Fruit fly (Drosophila melanogaster) whole organism, prepupa: Measurements from ENCODE around the gene CG9917.

Source experiments
- CG10631 ChIP-seq: fragments of 200-800 bp; sonication (Bioruptor generic); optimal IDR thresholded peaks from 2 replicates; lab custom pipeline; 2016; ENCODE audit warnings: missing biosample characterization, missing genetic modification characterization
- CG11294 ChIP-seq: fragments of 200-800 bp; sonication (Bioruptor generic); IDR thresholded peaks from 2 replicates; pipeline ENCODE4 v1.3.6; 2022; ENCODE audit warnings: missing biosample characterization, missing genetic modification characterization
- CG11762 ChIP-seq: fragments of 200-800 bp; sonication (Bioruptor generic); optimal IDR thresholded peaks from 3 replicates; lab custom pipeline; 2016; ENCODE audit warnings: missing biosample characterization, missing genetic modification characterization; ENCODE audit not compliant: insufficient read depth
- CG1621 ChIP-seq: fragments of 200-800 bp; sonication (Bioruptor generic); optimal IDR thresholded peaks from 3 replicates; lab custom pipeline; 2018; ENCODE audit warnings: missing biosample characterization, mild to moderate bottlenecking, missing genetic modification characterization
- CG3032 ChIP-seq: fragments of 200-800 bp; optimal IDR thresholded peaks from 2 replicates; lab custom pipeline; 2019; ENCODE audit warnings: missing biosample characterization, mild to moderate bottlenecking, missing genetic modification characterization, moderate library complexity
- CG31627 ChIP-seq: fragments of 200-800 bp; sonication (Bioruptor generic); optimal IDR thresholded peaks from 3 replicates; lab custom pipeline; 2016; ENCODE audit warnings: missing biosample characterization, missing genetic modification characterization
- CG32006 ChIP-seq: fragments of 200-800 bp; sonication (Bioruptor generic); optimal IDR thresholded peaks from 3 replicates; lab custom pipeline; 2017; ENCODE audit warnings: missing biosample characterization, mild to moderate bottlenecking, missing genetic modification characterization
- CG3919 ChIP-seq: fragments of 200-800 bp; sonication (Bioruptor generic); optimal IDR thresholded peaks from 3 replicates; lab custom pipeline; 2016; ENCODE audit warnings: missing biosample characterization, missing genetic modification characterization
- CG4318 ChIP-seq: fragments of 200-800 bp; sonication (Bioruptor generic); optimal IDR thresholded peaks from 3 replicates; lab custom pipeline; 2017; ENCODE audit warnings: missing biosample characterization, mild to moderate bottlenecking, missing genetic modification characterization
- CG6163 ChIP-seq: fragments of 200-800 bp; sonication (Bioruptor generic); IDR thresholded peaks from 3 replicates; pipeline ENCODE4 v1.3.6; 2022; ENCODE audit warnings: missing biosample characterization, missing genetic modification characterization
- CG6276 ChIP-seq: fragments of 200-800 bp; sonication (Bioruptor generic); optimal IDR thresholded peaks from 2 replicates; lab custom pipeline; 2017; ENCODE audit warnings: missing biosample characterization, mild to moderate bottlenecking, missing genetic modification characterization
- CG6792 ChIP-seq: fragments of 200-800 bp; sonication (Bioruptor generic); optimal IDR thresholded peaks from 3 replicates; lab custom pipeline; 2016; ENCODE audit warnings: missing biosample characterization, missing genetic modification characterization
- CG6808 ChIP-seq: fragments of 200-800 bp; sonication (Bioruptor generic); optimal IDR thresholded peaks from 3 replicates; lab custom pipeline; 2017; ENCODE audit warnings: missing biosample characterization, missing genetic modification characterization, mild to moderate bottlenecking, moderate library complexity, missing genetic modification reagents
- CG6854 ChIP-seq: fragments of 200-800 bp; sonication (Bioruptor generic); optimal IDR thresholded peaks from 2 replicates; lab custom pipeline; 2017; ENCODE audit warnings: missing biosample characterization, mild to moderate bottlenecking, missing genetic modification characterization
- CG7368 ChIP-seq: fragments of 200-800 bp; sonication (Bioruptor generic); optimal IDR thresholded peaks from 3 replicates; lab custom pipeline; 2016; ENCODE audit warnings: missing biosample characterization, missing genetic modification characterization
- CG8119 ChIP-seq: fragments of 200-800 bp; sonication (Bioruptor generic); IDR thresholded peaks from 3 replicates; pipeline ENCODE4 v1.3.6; 2022; ENCODE audit warnings: missing biosample characterization, missing genetic modification characterization
- CG8632 ChIP-seq: fragments of 200-800 bp; sonication (Bioruptor generic); optimal IDR thresholded peaks from 3 replicates; lab custom pipeline; 2016; ENCODE audit warnings: missing biosample characterization, missing genetic modification characterization
- CG9139 ChIP-seq: fragments of 200-800 bp; sonication (Bioruptor generic); optimal IDR thresholded peaks from 3 replicates; lab custom pipeline; 2017; ENCODE audit warnings: missing biosample characterization, mild to moderate bottlenecking, missing genetic modification characterization
- Eip78C ChIP-seq: fragments of 200-800 bp; sonication (Bioruptor generic); peaks from one replicate; lab custom pipeline; 2016; ENCODE audit warnings: missing biosample characterization, missing genetic modification characterization
- Eip93F ChIP-seq: fragments of 200-800 bp; sonication (Bioruptor generic); optimal IDR thresholded peaks from 2 replicates; lab custom pipeline; 2016; ENCODE audit warnings: missing biosample characterization, mild to moderate bottlenecking, missing genetic modification characterization
- Ets21C ChIP-seq: fragments of 200-800 bp; sonication (Bioruptor generic); optimal IDR thresholded peaks from 3 replicates; lab custom pipeline; 2016; ENCODE audit warnings: missing biosample characterization, missing genetic modification characterization
- Ets96B ChIP-seq: fragments of 200-800 bp; optimal IDR thresholded peaks from 2 replicates; lab custom pipeline; 2019; ENCODE audit warnings: missing biosample characterization, mild to moderate bottlenecking, missing genetic modification characterization, moderate library complexity
- Hr39 ChIP-seq: fragments of 200-800 bp; sonication (Bioruptor generic); optimal IDR thresholded peaks from 2 replicates; lab custom pipeline; 2016; ENCODE audit warnings: missing biosample characterization, missing genetic modification characterization
- Hr4 ChIP-seq: fragments of 200-800 bp; sonication (Bioruptor generic); optimal IDR thresholded peaks from 3 replicates; lab custom pipeline; 2016; ENCODE audit warnings: missing biosample characterization, missing genetic modification characterization
- Lpt ChIP-seq: fragments of 200-800 bp; sonication (Bioruptor generic); optimal IDR thresholded peaks from 3 replicates; lab custom pipeline; 2016; ENCODE audit warnings: missing biosample characterization, missing genetic modification characterization
- OdsH ChIP-seq: fragments of 200-800 bp; sonication (Bioruptor generic); optimal IDR thresholded peaks from 3 replicates; lab custom pipeline; 2016; ENCODE audit warnings: missing biosample characterization, missing genetic modification characterization
- Smox ChIP-seq: fragments of 200-800 bp; sonication (Bioruptor generic); optimal IDR thresholded peaks from 3 replicates; lab custom pipeline; 2016; ENCODE audit warnings: missing biosample characterization, missing genetic modification characterization
- Sox102F ChIP-seq: fragments of 200-800 bp; sonication (Bioruptor generic); optimal IDR thresholded peaks from 2 replicates; lab custom pipeline; 2016; ENCODE audit warnings: missing biosample characterization, mild to moderate bottlenecking, missing genetic modification characterization
- Sox14 ChIP-seq: fragments of 200-800 bp; sonication (Bioruptor generic); optimal IDR thresholded peaks from 3 replicates; lab custom pipeline; 2016; ENCODE audit warnings: missing biosample characterization, missing genetic modification characterization
- achi ChIP-seq: fragments of 200-800 bp; sonication (Bioruptor generic); optimal IDR thresholded peaks from 3 replicates; lab custom pipeline; 2016; ENCODE audit warnings: missing biosample characterization, missing genetic modification characterization
- cyc ChIP-seq: fragments of 200-800 bp; sonication (Bioruptor generic); optimal IDR thresholded peaks from 3 replicates; lab custom pipeline; 2016; ENCODE audit warnings: missing biosample characterization, missing genetic modification characterization
- dsx ChIP-seq: fragments of 200-800 bp; optimal IDR thresholded peaks from 3 replicates; lab custom pipeline; 2019; ENCODE audit warnings: missing biosample characterization, mild to moderate bottlenecking, missing genetic modification characterization, moderate library complexity; ENCODE audit not compliant: poor library complexity, severe bottlenecking
- eg ChIP-seq: fragments of 200-800 bp; sonication (Bioruptor generic); IDR thresholded peaks from 3 replicates; pipeline ENCODE4 v1.3.6; 2022; ENCODE audit warnings: missing biosample characterization, missing genetic modification characterization
- fd85E ChIP-seq: fragments of 200-800 bp; sonication (Bioruptor generic); optimal IDR thresholded peaks from 3 replicates; lab custom pipeline; 2016; ENCODE audit warnings: missing biosample characterization, missing genetic modification characterization
- lz ChIP-seq: fragments of 200-800 bp; sonication (Bioruptor generic); optimal IDR thresholded peaks from 3 replicates; lab custom pipeline; 2016; ENCODE audit warnings: missing biosample characterization, missing genetic modification characterization
- pdm3 ChIP-seq: fragments of 200-800 bp; sonication (Bioruptor generic); optimal IDR thresholded peaks from 3 replicates; lab custom pipeline; 2016; ENCODE audit warnings: missing biosample characterization, missing genetic modification characterization
- ss ChIP-seq, 2 experiments: fragments of 200-800 bp; sonication (Bioruptor generic); optimal IDR thresholded peaks; 2 replicates in 1 of 2; 3 replicates in 1 of 2; lab custom pipeline; 2017 to 2018; ENCODE audit warnings: mild to moderate bottlenecking in 2 of 2, missing biosample characterization in 2 of 2, missing genetic modification characterization in 2 of 2, moderate library complexity in 1 of 2
- svp ChIP-seq: fragments of 200-800 bp; sonication (Bioruptor generic); peaks from one replicate; lab custom pipeline; 2016; ENCODE audit warnings: missing biosample characterization, missing genetic modification characterization
- topi ChIP-seq: fragments of 200-800 bp; sonication (Bioruptor generic); optimal IDR thresholded peaks from 3 replicates; lab custom pipeline; 2016; ENCODE audit warnings: missing biosample characterization, missing genetic modification characterization
- vri ChIP-seq: fragments of 200-800 bp; sonication (Bioruptor generic); optimal IDR thresholded peaks from 3 replicates; lab custom pipeline; 2016; ENCODE audit warnings: missing biosample characterization, mild to moderate bottlenecking, missing genetic modification characterization

CG9917 gene

dm6 chrX:16335107-16335642, 12.1 kb upstream of the CG9917 start (continued):
- TF ChIP-seq Lpt (peak; percentile 69), topi (GFP tag; lab: Kevin White, UChicago) (peak; percentile 75), Eip93F (peak; percentile 20), CG10631 (GFP tag; lab: Kevin White, UChicago) (peak; percentile 70), Ets21C (GFP tag; lab: Kevin White, UChicago) (peak; percentile 70), eg (GFP tag; lab: Robert Waterston, UW) (peak; percentile 91), Smox (peak; percentile 73), lz (GFP tag; lab: Kevin White, UChicago) (peak; percentile 77), CG6163 (GFP tag; lab: Robert Waterston, UW) (peak; percentile 86), CG1621 (no peak), pdm3 (GFP tag; lab: Kevin White, UChicago) (peak; percentile 84), CG8632 (GFP tag; lab: Kevin White, UChicago) (peak; percentile 76), CG9139 (GFP tag; lab: Kevin White, UChicago) (no peak), Sox14 (GFP tag; lab: Kevin White, UChicago) (peak; percentile 79), CG6792 (peak; percentile 62), CG11762 (GFP tag; lab: Kevin White, UChicago) (peak; percentile 80), dsx (GFP tag; lab: Kevin White, UChicago) (peak; percentile 62), CG3032 (tag; lab: Kevin White, UChicago) (peak; percentile 47), cyc (GFP tag; lab: Kevin White, UChicago) (peak; percentile 71)

dm6 chrX:16334251-16334860, 11.3 kb upstream of the CG9917 start:
- TF ChIP-seq svp (GFP tag; lab: Kevin White, UChicago) (peak; percentile 51), lz (GFP tag; lab: Kevin White, UChicago) (no peak), Eip78C (GFP tag; lab: Kevin White, UChicago) (no peak), Smox (no peak), CG6792 (no peak)

dm6 chrX:16333434-16334141, 10.6 kb upstream of the CG9917 start, which contains the start of the genes CG9921 and Dsp1:
TSS of gene CG9921 (minus strand) at chrX:16333600.
TSS of gene Dsp1 (plus strand) at chrX:16333612.
- TF ChIP-seq CG32006 (GFP tag; lab: Kevin White, UChicago), result peak; percentile 10
- no peak for TF ChIP-seq topi (GFP tag; lab: Kevin White, UChicago)
- peak; percentile 51; the same call in 2 of the 3 replicates for TF ChIP-seq CG6163 (GFP tag; lab: Robert Waterston, UW)
- peak; percentile 13 for TF ChIP-seq CG6854
- peak; percentile 40 for TF ChIP-seq dsx (GFP tag; lab: Kevin White, UChicago)
- no peak for TF ChIP-seq CG6276 (GFP tag; lab: Kevin White, UChicago)
- peak; percentile 53 for TF ChIP-seq Eip78C (GFP tag; lab: Kevin White, UChicago)
- TF ChIP-seq Sox102F (GFP tag; lab: Kevin White, UChicago), result peak; percentile 17
- TF ChIP-seq vri (GFP tag; lab: Kevin White, UChicago), result peak; percentile 30
- TF ChIP-seq pdm3 (GFP tag; lab: Kevin White, UChicago), result no peak
- peak; percentile 10 for TF ChIP-seq Eip93F
- TF ChIP-seq eg (GFP tag; lab: Robert Waterston, UW), result peak; percentile 47; the same call in 2 of the 3 replicates
- TF ChIP-seq achi (GFP tag; lab: Kevin White, UChicago), result peak; percentile 1
- peak; percentile 2 for TF ChIP-seq CG3919 (GFP tag; lab: Kevin White, UChicago)
- TF ChIP-seq, all 60 proteins: peak for 11

- TF ChIP-seq CG4318 (GFP tag; lab: Kevin White, UChicago), result peak; percentile 95
- peak; percentile 92 for TF ChIP-seq CG11294 (GFP tag; lab: Robert Waterston, UW)
- peak; percentile 93 for TF ChIP-seq CG3919 (GFP tag; lab: Kevin White, UChicago)
- peak; percentile 95 for TF ChIP-seq OdsH (GFP tag; lab: Kevin White, UChicago)
- peak; percentile 95 for TF ChIP-seq CG9139 (GFP tag; lab: Kevin White, UChicago)
- TF ChIP-seq Ets96B (tag; lab: Kevin White, UChicago), result peak; percentile 95
- TF ChIP-seq CG31627, result peak; percentile 96
- TF ChIP-seq topi (GFP tag; lab: Kevin White, UChicago), result peak; percentile 98
- peak; percentile 97 for TF ChIP-seq CG8119 (GFP tag; lab: Robert Waterston, UW)
- TF ChIP-seq Sox14 (GFP tag; lab: Kevin White, UChicago), result peak; percentile 98
- TF ChIP-seq Hr39, result peak; percentile 96
- peak; percentile 97 for TF ChIP-seq CG6808 (GFP tag; lab: Kevin White, UChicago)
- peak; percentile 81 for TF ChIP-seq fd85E
- TF ChIP-seq Hr4 (GFP tag; lab: Kevin White, UChicago), result peak; percentile 97
- TF ChIP-seq ss (GFP tag; optimal IDR thresholded peaks at IDR 0.05; lab: Kevin White, UChicago), result peak; percentile 95 to 98
- TF ChIP-seq CG7368, result peak; percentile 93
- TF ChIP-seq cyc (GFP tag; lab: Kevin White, UChicago), result peak; percentile 95
- TF ChIP-seq Sox102F (GFP tag; lab: Kevin White, UChicago), result peak; percentile 97
- peak; percentile 99 for TF ChIP-seq Eip78C (GFP tag; lab: Kevin White, UChicago)
These were observed 9.7 kb upstream of the CG9917 start for dm6 chrX:16332615-16333288.
